Worm (Caenorhabditis elegans) whole organism, early embryonic: ENCODE measurements around the gene npp-21.

Experiments
- B0310.2 ChIP-seq: sonication (generic microtip); optimal IDR thresholded peaks from 2 replicates; lab custom pipeline; 2016; ENCODE audit warnings: mild to moderate bottlenecking, missing genetic modification characterization, missing compliant biosample characterization
- F13C5.2 ChIP-seq: sonication (generic microtip); optimal IDR thresholded peaks from 2 replicates; lab custom pipeline; 2017; ENCODE audit warnings: mild to moderate bottlenecking, missing genetic modification characterization, inconsistent platforms, missing compliant biosample characterization
- aly-1 ChIP-seq: sonication (generic microtip); optimal IDR thresholded peaks from 2 replicates; lab custom pipeline; 2016; ENCODE audit warnings: missing genetic modification characterization, missing compliant biosample characterization
- ama-1 ChIP-seq: fragments of 150-350 bp; optimal IDR thresholded peaks from 2 replicates; lab custom pipeline; 2014
- ceh-13 ChIP-seq: fragments of 200-800 bp; sonication (Bioruptor generic); optimal IDR thresholded peaks from 2 replicates; lab custom pipeline; 2018; ENCODE audit warnings: mild to moderate bottlenecking, missing genetic modification characterization, missing compliant biosample characterization
- ceh-36 ChIP-seq: sonication (generic microtip); optimal IDR thresholded peaks from 2 replicates; lab custom pipeline; 2016; ENCODE audit warnings: missing genetic modification characterization, inconsistent platforms, missing compliant biosample characterization
- ets-7 ChIP-seq: sonication (generic microtip); optimal IDR thresholded peaks from 2 replicates; lab custom pipeline; 2016; ENCODE audit warnings: missing genotype, missing genetic modification characterization, missing compliant biosample characterization
- flt-1 ChIP-seq: fragments of 200-800 bp; sonication (Bioruptor generic); IDR thresholded peaks from 2 replicates; pipeline ENCODE4 v1.3.6; 2022; ENCODE audit warnings: missing genetic modification characterization, missing compliant biosample characterization
- hmbx-1 ChIP-seq: sonication (generic microtip); optimal IDR thresholded peaks from 2 replicates; lab custom pipeline; 2016; ENCODE audit warnings: mild to moderate bottlenecking, missing genetic modification characterization, missing compliant biosample characterization
- hmg-4 ChIP-seq: fragments of 200-800 bp; sonication (Bioruptor generic); optimal IDR thresholded peaks from 2 replicates; lab custom pipeline; 2018; ENCODE audit warnings: mild to moderate bottlenecking, missing genetic modification characterization, missing compliant biosample characterization
- hnd-1 ChIP-seq: sonication (generic microtip); optimal IDR thresholded peaks from 2 replicates; lab custom pipeline; 2016; ENCODE audit warnings: missing genetic modification characterization, missing compliant biosample characterization
- pes-1 ChIP-seq: fragments of 200-800 bp; sonication (Bioruptor generic); IDR thresholded peaks from 2 replicates; pipeline ENCODE4 v1.3.6; 2022; ENCODE audit warnings: missing genetic modification reagents, missing genetic modification characterization, missing compliant biosample characterization
- scrt-1 ChIP-seq: fragments of 200-800 bp; sonication (Bioruptor generic); IDR thresholded peaks from 2 replicates; pipeline ENCODE4 v1.3.6; 2022; ENCODE audit warnings: missing genetic modification characterization, missing compliant biosample characterization
- sea-1 ChIP-seq: fragments of 200-800 bp; sonication (Bioruptor generic); conservative IDR thresholded peaks from 2 replicates; pipeline ENCODE4 v1.3.6; 2022; ENCODE audit warnings: missing genetic modification characterization, missing compliant biosample characterization
- tbx-11 ChIP-seq: fragments of 200-800 bp; sonication (Bioruptor generic); IDR thresholded peaks from 2 replicates; pipeline ENCODE4 v1.3.6; 2022; ENCODE audit warnings: missing genetic modification characterization, missing compliant biosample characterization
- tbx-37 ChIP-seq: fragments of 200-800 bp; sonication (Bioruptor generic); conservative IDR thresholded peaks from 2 replicates; pipeline ENCODE4 v1.3.6; 2022; ENCODE audit warnings: missing genetic modification reagents, missing genetic modification characterization, missing compliant biosample characterization
- tra-4 ChIP-seq: sonication (generic microtip); optimal IDR thresholded peaks from 2 replicates; lab custom pipeline; 2017; ENCODE audit warnings: missing genetic modification characterization, missing compliant biosample characterization

npp-21 gene

DNA sequence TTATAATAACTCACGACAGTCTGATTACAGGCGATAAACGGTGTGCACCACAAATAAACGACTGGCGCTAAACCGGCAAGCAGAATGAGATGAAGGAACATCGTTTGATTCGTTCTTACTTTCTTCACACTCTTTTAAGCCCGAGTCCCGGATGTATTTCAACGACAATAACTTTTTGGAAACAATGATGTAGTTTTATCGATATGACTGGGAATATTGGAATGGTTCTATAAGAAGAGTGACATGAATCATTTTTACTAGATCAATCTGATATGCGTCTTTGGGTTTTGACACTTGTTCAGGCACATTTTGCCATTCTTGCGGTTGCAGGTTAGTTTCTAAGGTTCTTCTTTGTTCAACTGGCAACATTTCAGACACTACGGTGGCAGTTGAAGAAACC, 38.0 kb upstream of the npp-21 start, which contains the start of the genes ZK1290.11 and ZK1290.1:
ZK1290.11 (minus strand) TSS at position 101 of the 400 bp plus-strand sequence.
ZK1290.1 (plus strand) TSS at position 271 of the 400 bp plus-strand sequence.
- TF ChIP-seq ama-1 (lab: Kevin White, UChicago) (no peak), scrt-1 (GFP tag; lab: Robert Waterston, UW) (no peak), B0310.2 (no peak)

DNA sequence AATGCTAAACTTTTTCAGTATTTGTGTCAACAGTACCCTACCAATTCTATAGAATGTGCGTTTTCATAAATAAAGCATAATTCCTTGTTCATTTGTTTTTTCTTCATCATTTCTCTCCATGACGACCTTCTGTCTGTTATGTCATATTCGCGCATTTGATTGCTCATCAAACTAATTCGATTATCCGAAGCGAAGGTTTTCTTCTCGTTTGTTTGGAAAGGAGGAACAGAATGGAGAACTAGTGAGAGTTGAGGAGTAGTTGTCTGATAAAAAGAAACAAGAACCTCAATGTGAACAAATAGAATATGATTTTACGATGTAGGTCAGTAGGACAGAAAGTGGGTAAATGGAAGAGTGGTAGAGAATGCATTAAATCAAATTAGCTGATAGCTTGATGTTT, 36.8 kb upstream of the npp-21 start:
- TF ChIP-seq flt-1 (no peak), sea-1 (GFP tag; lab: Robert Waterston, UW) (no peak), hmg-4 (GFP tag; lab: Kevin White, UChicago) (no peak), aly-1 (tag; lab: Kevin White, UChicago) (no peak), scrt-1 (GFP tag; lab: Robert Waterston, UW) (no peak), F13C5.2 (tag; lab: Kevin White, UChicago) (no peak)

DNA sequence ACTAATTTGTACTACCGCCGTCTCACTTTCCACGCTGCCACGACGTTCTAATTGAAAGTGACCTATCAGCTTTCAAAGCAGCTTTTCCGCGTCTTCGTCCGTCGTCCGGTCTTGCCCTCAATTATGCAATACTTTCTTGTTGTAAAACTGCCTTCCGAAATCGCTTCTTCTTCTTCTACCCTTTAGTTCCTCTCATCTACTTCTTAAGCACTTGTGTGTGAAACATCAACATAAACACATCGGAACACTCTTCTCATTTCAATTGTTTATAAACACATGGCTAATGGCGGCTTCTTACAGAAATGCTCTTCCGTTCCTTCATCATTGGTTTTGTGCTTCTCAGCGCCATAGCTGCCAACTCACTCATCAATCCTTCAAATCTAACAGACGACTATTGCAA, 29.2 kb upstream of the npp-21 start, which contains the start of gene F35D2.3:
F35D2.3 (plus strand) TSS at position 301 of the 400 bp plus-strand sequence.
- TF ChIP-seq F13C5.2 (tag; lab: Kevin White, UChicago): no peak
- no peak for TF ChIP-seq hnd-1 (tag; lab: Kevin White, UChicago)
- no peak for TF ChIP-seq scrt-1 (GFP tag; lab: Robert Waterston, UW)
- TF ChIP-seq hmg-4 (GFP tag; lab: Kevin White, UChicago): no peak
- TF ChIP-seq B0310.2: no peak
- no peak for TF ChIP-seq tra-4 (tag; lab: Kevin White, UChicago)
- TF ChIP-seq ama-1 (lab: Kevin White, UChicago): no peak
- TF ChIP-seq hmbx-1 (tag; lab: Kevin White, UChicago): no peak
- no peak for TF ChIP-seq pes-1 (GFP tag; lab: Robert Waterston, UW)
- no peak for TF ChIP-seq ceh-36 (tag; lab: Kevin White, UChicago)
- TF ChIP-seq aly-1 (tag; lab: Kevin White, UChicago): no peak
- TF ChIP-seq sea-1 (GFP tag; lab: Robert Waterston, UW): no peak

DNA sequence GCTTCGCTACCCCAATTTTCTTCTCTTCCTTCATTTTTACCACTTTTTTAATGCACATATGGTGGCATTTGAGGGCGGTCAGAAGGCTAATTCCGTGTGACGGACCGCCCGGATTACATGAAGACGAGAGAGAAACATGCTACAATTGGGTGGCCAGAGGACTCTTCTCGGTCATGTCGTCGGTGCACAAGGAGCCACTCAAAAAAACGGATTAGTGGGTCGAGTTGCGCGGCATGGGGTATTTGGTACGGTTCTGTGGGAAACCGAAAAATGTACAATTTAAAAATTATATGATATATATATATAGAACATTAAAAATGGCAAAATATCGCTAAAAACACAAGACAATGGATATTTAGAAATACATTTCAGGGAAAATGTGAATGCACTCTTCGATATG, 28.6 kb upstream of the npp-21 start:
- TF ChIP-seq ceh-36 (tag; lab: Kevin White, UChicago) (peak; percentile 62), tbx-11 (no peak), pes-1 (GFP tag; lab: Robert Waterston, UW) (no peak), hmbx-1 (tag; lab: Kevin White, UChicago) (no peak)

DNA sequence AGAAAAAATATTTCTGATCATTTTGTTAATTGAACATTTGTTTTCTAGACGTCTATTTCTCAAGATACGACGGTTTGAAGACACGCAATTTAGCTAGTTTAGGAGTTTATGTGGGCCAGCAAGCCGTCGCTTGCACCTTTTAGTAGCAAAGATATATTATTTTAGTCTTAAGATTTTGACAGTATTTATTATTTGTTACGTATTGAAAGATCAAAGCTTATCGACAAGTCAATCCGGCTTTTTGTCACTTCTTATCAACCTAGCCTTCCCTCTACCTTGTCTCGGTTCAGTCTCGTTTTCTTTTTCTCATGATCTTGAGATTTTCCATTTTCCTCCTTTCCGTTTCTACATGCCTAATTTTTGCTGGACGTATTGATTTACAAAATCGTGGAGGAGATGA, 25.3 kb upstream of the npp-21 start, which contains the start of gene F35D2.2:
F35D2.2 (plus strand) TSS at position 301 of the 400 bp plus-strand sequence.
- TF ChIP-seq hnd-1 (tag; lab: Kevin White, UChicago) (no peak), ceh-13 (no peak), tra-4 (tag; lab: Kevin White, UChicago) (no peak), sea-1 (GFP tag; lab: Robert Waterston, UW) (no peak), ets-7 (no peak)

DNA sequence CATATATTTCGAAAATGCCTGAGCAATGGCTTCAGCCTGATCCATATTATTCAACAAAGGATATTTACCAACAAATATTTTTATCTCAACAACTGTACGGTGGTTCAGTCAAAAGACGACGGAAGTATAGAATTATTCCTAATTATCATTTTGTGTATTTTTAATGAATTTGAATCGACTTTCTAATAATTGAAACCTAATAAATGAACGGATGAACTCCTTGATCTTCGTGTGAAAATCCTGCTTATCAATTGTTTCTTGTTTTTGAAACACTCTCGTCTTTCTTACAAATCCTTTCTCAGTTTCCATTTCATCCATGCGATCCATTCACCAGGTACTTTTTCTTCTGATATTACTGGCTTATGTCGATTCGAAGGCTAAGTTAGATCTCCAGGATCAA, 23.8 kb upstream of the npp-21 start, which contains the start of gene F35D2.1:
F35D2.1 (plus strand) TSS at position 301 of the 400 bp plus-strand sequence.
- no peak for TF ChIP-seq ceh-13
- no peak for TF ChIP-seq aly-1 (tag; lab: Kevin White, UChicago)

DNA sequence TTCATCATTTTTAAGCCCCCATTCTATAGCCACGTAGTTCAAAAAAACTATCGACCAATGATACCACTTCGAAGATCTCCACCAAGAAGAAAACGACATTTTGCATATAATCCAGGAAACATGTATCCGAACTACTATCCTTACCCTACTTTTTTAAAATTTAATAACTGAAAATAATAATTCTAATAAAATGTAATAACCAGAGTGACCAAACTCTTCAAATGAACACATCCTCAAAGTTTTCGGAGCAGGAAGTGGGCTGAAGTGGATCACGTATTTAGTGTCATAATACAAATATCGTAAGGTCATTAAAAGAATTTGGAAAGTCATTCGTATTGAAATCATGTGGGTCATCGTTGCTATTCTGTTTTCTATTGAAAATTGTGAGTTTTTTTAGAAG, 22.0 kb upstream of the npp-21 start, which contains the start of gene F35D2.6:
F35D2.6 (plus strand) TSS at position 301 of the 400 bp plus-strand sequence.
- TF ChIP-seq B0310.2 (no peak), scrt-1 (GFP tag; lab: Robert Waterston, UW) (no peak), ets-7 (no peak), ceh-36 (tag; lab: Kevin White, UChicago) (no peak), F13C5.2 (tag; lab: Kevin White, UChicago) (no peak), tbx-11 (no peak), hmg-4 (GFP tag; lab: Kevin White, UChicago) (no peak), hnd-1 (tag; lab: Kevin White, UChicago) (no peak), flt-1 (no peak), ceh-13 (no peak), tra-4 (tag; lab: Kevin White, UChicago) (no peak)

DNA sequence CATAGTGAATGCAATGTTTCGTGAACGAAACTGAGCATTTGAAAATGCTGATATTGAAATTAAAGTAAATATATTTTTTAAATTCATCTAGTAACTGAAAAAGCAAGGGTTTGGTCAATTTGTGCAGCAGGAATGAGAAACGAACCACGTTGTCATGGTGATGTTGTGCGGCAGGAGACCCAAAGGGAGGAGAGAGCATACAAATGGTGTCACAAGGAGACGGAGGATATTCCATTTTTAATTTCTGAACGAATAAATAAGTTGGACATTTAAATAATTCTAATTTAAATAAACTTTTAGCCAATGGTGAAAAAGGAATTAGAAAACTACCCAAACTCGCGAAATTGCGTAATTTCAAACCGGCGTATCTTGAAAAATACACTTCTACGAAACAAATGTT, 15.9 kb upstream of the npp-21 start, which contains the start of gene mks-3:
mks-3 (minus strand) TSS at position 101 of the 400 bp plus-strand sequence.
- no peak for TF ChIP-seq tbx-37
- no peak for TF ChIP-seq B0310.2
- no peak for TF ChIP-seq ets-7
- no peak for TF ChIP-seq ama-1 (lab: Kevin White, UChicago)
- no peak for TF ChIP-seq tbx-11
- TF ChIP-seq flt-1: no peak
- TF ChIP-seq sea-1 (GFP tag; lab: Robert Waterston, UW): no peak
- no peak for TF ChIP-seq hnd-1 (tag; lab: Kevin White, UChicago)
- TF ChIP-seq ceh-36 (tag; lab: Kevin White, UChicago): no peak
- TF ChIP-seq ceh-13: no peak
- no peak for TF ChIP-seq scrt-1 (GFP tag; lab: Robert Waterston, UW)
- no peak for TF ChIP-seq tra-4 (tag; lab: Kevin White, UChicago)
- TF ChIP-seq hmbx-1 (tag; lab: Kevin White, UChicago): no peak
- no peak for TF ChIP-seq F13C5.2 (tag; lab: Kevin White, UChicago)
- no peak for TF ChIP-seq aly-1 (tag; lab: Kevin White, UChicago)
- no peak for TF ChIP-seq pes-1 (GFP tag; lab: Robert Waterston, UW)
- TF ChIP-seq hmg-4 (GFP tag; lab: Kevin White, UChicago): no peak

DNA sequence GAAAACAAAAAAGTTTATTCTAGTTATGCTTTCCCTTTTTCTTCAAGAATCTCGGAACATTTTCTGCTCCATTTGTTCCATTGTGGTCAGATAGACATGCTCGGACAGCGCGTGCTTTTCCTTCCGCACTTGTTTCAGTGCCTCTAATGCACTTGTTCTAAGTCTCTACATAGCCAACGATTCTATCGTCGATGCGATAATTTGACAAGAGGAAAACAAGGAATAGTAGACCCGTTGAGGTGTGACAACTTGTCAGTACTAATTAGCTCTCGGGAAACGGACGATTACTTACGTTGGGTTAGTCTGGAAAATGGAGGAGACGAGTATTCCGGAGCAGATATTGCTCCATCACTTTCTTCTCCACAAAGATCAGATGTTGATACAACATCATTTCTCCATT, 11.2 kb upstream of the npp-21 start:
- TF ChIP-seq ceh-13 (no peak), hmg-4 (GFP tag; lab: Kevin White, UChicago) (no peak), scrt-1 (GFP tag; lab: Robert Waterston, UW) (no peak), hnd-1 (tag; lab: Kevin White, UChicago) (no peak), ama-1 (lab: Kevin White, UChicago) (no peak), aly-1 (tag; lab: Kevin White, UChicago) (no peak), hmbx-1 (tag; lab: Kevin White, UChicago) (no peak)
